Fruit fly (Drosophila melanogaster) whole organism, adult: ENCODE results near the gene CG33648.

Experiments used
- CG11617 ChIP-seq: fragments of 200-800 bp; sonication (Bioruptor generic); optimal IDR thresholded peaks from 2 replicates; lab custom pipeline; 2017; ENCODE audit warnings: mild to moderate bottlenecking, missing biosample characterization, missing genetic modification reagents, missing genetic modification characterization
- CG14711 ChIP-seq: fragments of 200-800 bp; sonication (Bioruptor generic); optimal IDR thresholded peaks from 2 replicates; lab custom pipeline; 2018; ENCODE audit warnings: missing biosample characterization, mild to moderate bottlenecking, missing genetic modification characterization, moderate library complexity
- CG1620 ChIP-seq: fragments of 200-800 bp; sonication (Bioruptor generic); optimal IDR thresholded peaks from 2 replicates; lab custom pipeline; 2016; ENCODE audit warnings: missing biosample characterization, missing genetic modification characterization
- CG7045 ChIP-seq: fragments of 200-800 bp; sonication (Bioruptor generic); optimal IDR thresholded peaks from 2 replicates; lab custom pipeline; 2017; ENCODE audit warnings: missing biosample characterization, mild to moderate bottlenecking, missing genetic modification characterization
- CG7101 ChIP-seq: fragments of 200-800 bp; sonication (Bioruptor generic); optimal IDR thresholded peaks from 2 replicates; lab custom pipeline; 2018; ENCODE audit warnings: missing biosample characterization, mild to moderate bottlenecking, missing genetic modification characterization, moderate library complexity
- Crg-1 ChIP-seq: fragments of 200-800 bp; sonication (Bioruptor generic); optimal IDR thresholded peaks from 2 replicates; lab custom pipeline; 2016; ENCODE audit warnings: missing biosample characterization, missing genetic modification characterization
- Mnt ChIP-seq: fragments of 200-800 bp; sonication (Bioruptor generic); optimal IDR thresholded peaks from 2 replicates; lab custom pipeline; 2016; ENCODE audit warnings: missing biosample characterization, mild to moderate bottlenecking, missing genetic modification characterization
- cic ChIP-seq: fragments of 200-800 bp; sonication (Bioruptor generic); optimal IDR thresholded peaks from 2 replicates; lab custom pipeline; 2017; ENCODE audit warnings: missing biosample characterization, mild to moderate bottlenecking, missing genetic modification characterization, moderate library complexity
- kay ChIP-seq: fragments of 200-800 bp; sonication (Bioruptor generic); peaks from one replicate; lab custom pipeline; 2016; ENCODE audit warnings: missing biosample characterization, missing genetic modification characterization, borderline replicate concordance
- ovo ChIP-seq: fragments of 200-800 bp; sonication (Bioruptor generic); optimal IDR thresholded peaks from 2 replicates; lab custom pipeline; 2016; ENCODE audit warnings: missing biosample characterization, missing genetic modification characterization
- pad ChIP-seq: fragments of 200-800 bp; sonication (Bioruptor generic); optimal IDR thresholded peaks from 3 replicates; lab custom pipeline; 2017; ENCODE audit warnings: missing biosample characterization, missing genetic modification characterization, mild to moderate bottlenecking, moderate library complexity, missing genetic modification reagents
- tj ChIP-seq: fragments of 200-800 bp; sonication (Bioruptor generic); optimal IDR thresholded peaks from 3 replicates; lab custom pipeline; 2017; ENCODE audit warnings: missing biosample characterization, mild to moderate bottlenecking, missing genetic modification characterization, moderate library complexity
- toe ChIP-seq: fragments of 200-800 bp; sonication (Bioruptor generic); optimal IDR thresholded peaks from 2 replicates; lab custom pipeline; 2016; ENCODE audit warnings: missing biosample characterization, missing genetic modification characterization

- TF ChIP-seq Mnt (GFP tag; lab: Kevin White, UChicago) (no peak), toe (GFP tag; lab: Kevin White, UChicago) (no peak), CG14711 (tag; lab: Kevin White, UChicago) (no peak), CG11617 (no peak), pad (GFP tag; lab: Kevin White, UChicago) (no peak), CG7101 (no peak), ovo (GFP tag; lab: Kevin White, UChicago) (no peak), kay (GFP tag; lab: Kevin White, UChicago) (no peak), CG1620 (GFP tag; lab: Kevin White, UChicago) (no peak), Crg-1 (GFP tag; lab: Kevin White, UChicago) (no peak), cic (GFP tag; lab: Kevin White, UChicago) (no peak), tj (GFP tag; lab: Kevin White, UChicago) (no peak), CG7045 (GFP tag; lab: Kevin White, UChicago) (no peak)
Observed at dm6 chr2L:14537432-14538221, 13.5 kb downstream of the CG33648 start.
